Fruit fly (Drosophila melanogaster) whole organism, prepupa: ENCODE results near the gene mRpS30.

Source experiments
- CG1621 ChIP-seq: fragments of 200-800 bp; sonication (Bioruptor generic); optimal IDR thresholded peaks from 3 replicates; lab custom pipeline; 2018; ENCODE audit warnings: missing biosample characterization, mild to moderate bottlenecking, missing genetic modification characterization
- CG16779 ChIP-seq: fragments of 200-800 bp; sonication (Bioruptor generic); optimal IDR thresholded peaks from 3 replicates; lab custom pipeline; 2017; ENCODE audit warnings: missing biosample characterization, mild to moderate bottlenecking, missing genetic modification characterization
- CG6276 ChIP-seq: fragments of 200-800 bp; sonication (Bioruptor generic); optimal IDR thresholded peaks from 2 replicates; lab custom pipeline; 2017; ENCODE audit warnings: missing biosample characterization, mild to moderate bottlenecking, missing genetic modification characterization
- Hr39 ChIP-seq: fragments of 200-800 bp; sonication (Bioruptor generic); optimal IDR thresholded peaks from 2 replicates; lab custom pipeline; 2016; ENCODE audit warnings: missing biosample characterization, missing genetic modification characterization
- Sox14 ChIP-seq: fragments of 200-800 bp; sonication (Bioruptor generic); optimal IDR thresholded peaks from 3 replicates; lab custom pipeline; 2016; ENCODE audit warnings: missing biosample characterization, missing genetic modification characterization

- TF ChIP-seq CG1621 (tag; lab: Kevin White, UChicago) (no peak), Sox14 (GFP tag; lab: Kevin White, UChicago) (no peak), CG6276 (GFP tag; lab: Kevin White, UChicago) (no peak), Hr39 (GFP tag; lab: Kevin White, UChicago) (no peak), CG16779 (no peak)
Measured at dm6 chrX:15812615-15812995, 26.8 kb downstream of the mRpS30 start.
